Worm (Caenorhabditis elegans) whole organism, L2 larva: Measurements from ENCODE around the gene oma-1.

Experiments used
- ama-1 ChIP-seq: fragments of 150-350 bp; optimal IDR thresholded peaks from 2 replicates; lab custom pipeline; 2018; ENCODE audit warnings: inconsistent platforms
- sem-4 ChIP-seq: fragments of 150-350 bp; optimal IDR thresholded peaks from 2 replicates; lab custom pipeline; 2014; ENCODE audit warnings: missing biosample characterization, missing genetic modification reagents, missing genetic modification characterization
- skn-1 ChIP-seq: sonication (generic microtip); optimal IDR thresholded peaks from 2 replicates; lab custom pipeline; 2017; ENCODE audit warnings: missing biosample characterization, missing genetic modification characterization

DNA sequence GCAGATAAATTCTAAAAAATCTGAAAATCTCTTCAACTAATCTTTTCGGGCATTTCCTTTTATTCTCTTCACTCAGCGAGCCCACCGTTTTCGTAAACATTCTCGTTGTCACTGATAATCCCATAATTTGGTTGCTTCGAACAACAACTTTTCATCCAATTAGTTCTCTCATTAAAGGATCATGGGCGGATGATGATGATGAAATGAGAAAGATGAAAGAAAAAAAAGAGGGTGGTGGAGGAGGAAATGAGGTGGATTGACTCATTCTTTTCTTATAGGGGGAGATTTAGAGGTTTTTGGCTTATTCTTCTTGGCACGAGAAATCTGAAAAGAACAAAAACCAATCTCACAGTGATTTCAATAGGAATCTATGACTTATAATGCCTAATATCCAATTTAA, 32.4 kb downstream of the oma-1 start:
- TF ChIP-seq skn-1 (tag; lab: Kevin White, UChicago) (no peak), sem-4 (tag; lab: Kevin White, UChicago) (no peak), ama-1 (lab: Kevin White, UChicago) (no peak)
